Fruit fly (Drosophila melanogaster) whole organism, embryonic: Measurements from ENCODE around the gene CG42324.
A peak's percentile ranks its signal among the peaks of the same experiment; 100 is the strongest.

Source experiments
- B-H1 ChIP-seq: fragments of 200-800 bp; sonication (Bioruptor generic); IDR thresholded peaks from 3 replicates; pipeline ENCODE4 v1.3.6; 2022; ENCODE audit warnings: missing biosample characterization, missing genetic modification characterization
- BtbVII ChIP-seq: fragments of 200-800 bp; sonication (Bioruptor generic); optimal IDR thresholded peaks from 3 replicates; lab custom pipeline; 2017; ENCODE audit warnings: missing biosample characterization, mild to moderate bottlenecking, missing genetic modification characterization
- CG10543 ChIP-seq: fragments of 200-800 bp; sonication (Bioruptor generic); optimal IDR thresholded peaks from 3 replicates; lab custom pipeline; 2017; ENCODE audit warnings: missing biosample characterization, mild to moderate bottlenecking, missing genetic modification characterization, moderate library complexity
- CG11696 ChIP-seq: fragments of 200-800 bp; sonication (Bioruptor generic); IDR thresholded peaks from 2 replicates; pipeline ENCODE4 v1.3.6; 2022; ENCODE audit warnings: missing biosample characterization, missing genetic modification characterization
- CG13296 ChIP-seq: fragments of 200-800 bp; sonication (Bioruptor generic); optimal IDR thresholded peaks from 3 replicates; lab custom pipeline; 2018; ENCODE audit warnings: missing biosample characterization, mild to moderate bottlenecking, missing genetic modification characterization
- CG13624 ChIP-seq: fragments of 200-800 bp; sonication (Bioruptor generic); optimal IDR thresholded peaks from 2 replicates; lab custom pipeline; 2016; ENCODE audit warnings: missing biosample characterization, missing genetic modification characterization
- CG14860 ChIP-seq: fragments of 200-800 bp; sonication (Bioruptor generic); IDR thresholded peaks from 3 replicates; pipeline ENCODE4 v1.3.6; 2022; ENCODE audit warnings: missing biosample characterization, missing genetic modification characterization; ENCODE audit not compliant: partially characterized antibody
- CG15073 ChIP-seq: fragments of 200-800 bp; sonication (Bioruptor generic); optimal IDR thresholded peaks from 2 replicates; lab custom pipeline; 2016; ENCODE audit warnings: missing biosample characterization, missing genetic modification characterization
- CG17186 ChIP-seq: fragments of 200-800 bp; sonication (Bioruptor generic); optimal IDR thresholded peaks from 3 replicates; lab custom pipeline; 2017; ENCODE audit warnings: missing biosample characterization, missing genetic modification reagents, missing genetic modification characterization
- CG17328 ChIP-seq: fragments of 200-800 bp; sonication (Bioruptor generic); IDR thresholded peaks from 2 replicates; pipeline ENCODE4 v1.3.6; 2022; ENCODE audit warnings: missing biosample characterization, missing genetic modification characterization
- CG18599 ChIP-seq: fragments of 200-800 bp; sonication (Bioruptor generic); optimal IDR thresholded peaks from 3 replicates; lab custom pipeline; 2017; ENCODE audit warnings: missing biosample characterization, missing genetic modification characterization, mild to moderate bottlenecking, moderate library complexity, missing genetic modification reagents
- CG2712 ChIP-seq: fragments of 200-800 bp; optimal IDR thresholded peaks from 3 replicates; lab custom pipeline; 2019; ENCODE audit warnings: missing biosample characterization, mild to moderate bottlenecking, missing genetic modification characterization, moderate library complexity
- CG43689 ChIP-seq: fragments of 200-800 bp; sonication (Bioruptor generic); IDR thresholded peaks from 2 replicates; pipeline ENCODE4 v1.3.6; 2022; ENCODE audit warnings: missing biosample characterization, missing genetic modification characterization
- CG6854 ChIP-seq: fragments of 200-800 bp; sonication (Bioruptor generic); optimal IDR thresholded peaks from 3 replicates; lab custom pipeline; 2017; ENCODE audit warnings: missing biosample characterization, mild to moderate bottlenecking, missing genetic modification characterization
- CG7372 ChIP-seq: fragments of 200-800 bp; sonication (Bioruptor generic); IDR thresholded peaks from 2 replicates; pipeline ENCODE4 v1.3.6; 2022; ENCODE audit warnings: missing biosample characterization, missing genetic modification characterization
- CG8924 ChIP-seq: fragments of 200-800 bp; optimal IDR thresholded peaks from 3 replicates; lab custom pipeline; 2019; ENCODE audit warnings: missing biosample characterization, mild to moderate bottlenecking, missing genetic modification characterization, moderate library complexity
- CG9817 ChIP-seq: fragments of 200-800 bp; sonication (Bioruptor generic); optimal IDR thresholded peaks from 2 replicates; lab custom pipeline; 2018; ENCODE audit warnings: missing biosample characterization, mild to moderate bottlenecking, missing genetic modification characterization, moderate library complexity
- Dip2 ChIP-seq: fragments of 200-800 bp; sonication (Bioruptor generic); IDR thresholded peaks from 2 replicates; pipeline ENCODE4 v1.3.6; 2022; ENCODE audit warnings: missing biosample characterization, missing genetic modification characterization
- HHEX ChIP-seq: fragments of 200-800 bp; sonication (Bioruptor generic); optimal IDR thresholded peaks from 3 replicates; lab custom pipeline; 2017; ENCODE audit warnings: missing biosample characterization, mild to moderate bottlenecking, missing genetic modification characterization, missing genetic modification reagents
- Hey ChIP-seq: fragments of 200-800 bp; sonication (Bioruptor generic); optimal IDR thresholded peaks from 3 replicates; lab custom pipeline; 2018; ENCODE audit warnings: missing biosample characterization, mild to moderate bottlenecking, missing genetic modification characterization
- HmgD ChIP-seq: fragments of 200-800 bp; sonication (Bioruptor generic); optimal IDR thresholded peaks from 3 replicates; lab custom pipeline; 2016; ENCODE audit warnings: missing biosample characterization, missing genetic modification characterization
- Hsf ChIP-seq: fragments of 200-800 bp; sonication (Bioruptor generic); optimal IDR thresholded peaks from 3 replicates; lab custom pipeline; 2016; ENCODE audit warnings: missing biosample characterization, missing genetic modification characterization
- Mes4 ChIP-seq: fragments of 200-800 bp; sonication (Bioruptor generic); optimal IDR thresholded peaks from 2 replicates; lab custom pipeline; 2016; ENCODE audit warnings: missing biosample characterization, missing genetic modification characterization
- NFAT ChIP-seq: fragments of 200-800 bp; sonication (Bioruptor generic); IDR thresholded peaks from 2 replicates; pipeline ENCODE4 v1.3.6; 2022; ENCODE audit warnings: missing biosample characterization, missing genetic modification characterization
- Neu2 ChIP-seq: fragments of 200-800 bp; sonication (Bioruptor generic); optimal IDR thresholded peaks from 3 replicates; lab custom pipeline; 2016; ENCODE audit warnings: missing biosample characterization, missing genetic modification characterization, borderline replicate concordance
- Sry-β ChIP-seq: fragments of 200-800 bp; sonication (Bioruptor generic); optimal IDR thresholded peaks from 2 replicates; lab custom pipeline; 2018; ENCODE audit warnings: missing biosample characterization, mild to moderate bottlenecking, missing genetic modification characterization, moderate library complexity
- Xrp1 ChIP-seq: fragments of 200-800 bp; sonication (Bioruptor generic); IDR thresholded peaks from 2 replicates; pipeline ENCODE4 v1.3.6; 2022; ENCODE audit warnings: missing biosample characterization, missing genetic modification characterization
- ase ChIP-seq: fragments of 200-800 bp; sonication (Bioruptor generic); IDR thresholded peaks from 3 replicates; pipeline ENCODE4 v1.3.6; 2022; ENCODE audit warnings: missing biosample characterization, missing genetic modification characterization
- az2 ChIP-seq: fragments of 200-800 bp; sonication (Bioruptor generic); optimal IDR thresholded peaks from 3 replicates; lab custom pipeline; 2016; ENCODE audit warnings: missing biosample characterization, missing genetic modification characterization
- chn ChIP-seq: fragments of 200-800 bp; sonication (Bioruptor generic); optimal IDR thresholded peaks from 2 replicates; lab custom pipeline; 2016; ENCODE audit warnings: missing biosample characterization, missing genetic modification characterization
- corto ChIP-seq: fragments of 200-800 bp; sonication (Bioruptor generic); optimal IDR thresholded peaks from 2 replicates; lab custom pipeline; 2016; ENCODE audit warnings: missing biosample characterization, mild to moderate bottlenecking, missing genetic modification characterization, moderate library complexity
- dmrt11E ChIP-seq: fragments of 200-800 bp; sonication (Bioruptor generic); optimal IDR thresholded peaks from 3 replicates; lab custom pipeline; 2018; ENCODE audit warnings: missing biosample characterization, mild to moderate bottlenecking, missing genetic modification characterization, moderate library complexity
- grn ChIP-seq: fragments of 200-800 bp; sonication (Bioruptor generic); optimal IDR thresholded peaks from 3 replicates; lab custom pipeline; 2017; ENCODE audit warnings: missing biosample characterization, missing genetic modification characterization
- gro ChIP-seq: fragments of 200-800 bp; sonication (Bioruptor generic); optimal IDR thresholded peaks from 2 replicates; lab custom pipeline; 2016; ENCODE audit warnings: missing biosample characterization, missing genetic modification characterization
- lab ChIP-seq: fragments of 200-800 bp; sonication (Bioruptor generic); optimal IDR thresholded peaks from 3 replicates; lab custom pipeline; 2017; ENCODE audit warnings: missing biosample characterization, missing genetic modification characterization, mild to moderate bottlenecking, moderate library complexity, missing genetic modification reagents
- maf-S ChIP-seq: fragments of 200-800 bp; sonication (Bioruptor generic); optimal IDR thresholded peaks from 2 replicates; lab custom pipeline; 2016; ENCODE audit warnings: missing biosample characterization, missing genetic modification characterization
- mirr ChIP-seq: fragments of 200-800 bp; sonication (Bioruptor generic); optimal IDR thresholded peaks from 3 replicates; lab custom pipeline; 2018; ENCODE audit warnings: missing biosample characterization, mild to moderate bottlenecking, missing genetic modification characterization
- nau ChIP-seq: fragments of 200-800 bp; sonication (Bioruptor generic); optimal IDR thresholded peaks from 3 replicates; lab custom pipeline; 2017; ENCODE audit warnings: missing biosample characterization, mild to moderate bottlenecking, missing genetic modification characterization, missing genetic modification reagents
- prd ChIP-seq, 3 experiments: fragments of >200 bp in 2 of 3; fragments of 200-800 bp in 1 of 3; sonication (Bioruptor generic) in 1 of 3; optimal IDR thresholded peaks in 2 of 3; IDR thresholded peaks in 1 of 3; 2 replicates in 2 of 3; 3 replicates in 1 of 3; pipeline versions ENCODE4 v1.3.6 to Lab custom; 2017 to 2022; ENCODE audit warnings: missing biosample characterization in 1 of 3, missing genetic modification characterization in 1 of 3
- sd ChIP-seq: fragments of 200-800 bp; sonication (Bioruptor generic); optimal IDR thresholded peaks from 3 replicates; lab custom pipeline; 2018; ENCODE audit warnings: missing biosample characterization, mild to moderate bottlenecking, missing genetic modification characterization, moderate library complexity
- sens ChIP-seq: fragments of 200-800 bp; sonication (Bioruptor generic); peaks from one replicate; lab custom pipeline; 2016; ENCODE audit warnings: missing biosample characterization, missing genetic modification characterization
- sna ChIP-seq: fragments of 200-800 bp; sonication (Bioruptor generic); IDR thresholded peaks from 2 replicates; pipeline ENCODE4 v1.3.6; 2022; ENCODE audit warnings: missing biosample characterization, missing genetic modification characterization; ENCODE audit not compliant: partially characterized antibody
- sug ChIP-seq: fragments of 200-800 bp; optimal IDR thresholded peaks from 2 replicates; lab custom pipeline; 2019; ENCODE audit warnings: missing biosample characterization, mild to moderate bottlenecking, missing genetic modification characterization, moderate library complexity
- trh ChIP-seq: fragments of 200-800 bp; sonication (Bioruptor generic); optimal IDR thresholded peaks from 2 replicates; lab custom pipeline; 2016; ENCODE audit warnings: missing biosample characterization, missing genetic modification characterization
- twi ChIP-seq: fragments of 200-800 bp; optimal IDR thresholded peaks from 2 replicates; lab custom pipeline; 2019; ENCODE audit warnings: missing biosample characterization, mild to moderate bottlenecking, missing genetic modification characterization, moderate library complexity
- unc-4 ChIP-seq: fragments of 200-800 bp; sonication (Bioruptor generic); IDR thresholded peaks from 2 replicates; pipeline ENCODE4 v1.3.6; 2022; ENCODE audit warnings: missing biosample characterization, missing genetic modification characterization; ENCODE audit not compliant: partially characterized antibody
- vvl ChIP-seq: fragments of 200-800 bp; sonication (Bioruptor generic); IDR thresholded peaks from 2 replicates; pipeline ENCODE4 v1.3.6; 2022; ENCODE audit warnings: missing biosample characterization, missing genetic modification characterization
- wek ChIP-seq: fragments of 200-800 bp; sonication (Bioruptor generic); optimal IDR thresholded peaks from 3 replicates; lab custom pipeline; 2018; ENCODE audit warnings: missing biosample characterization, mild to moderate bottlenecking, missing genetic modification characterization, moderate library complexity
- z ChIP-seq: fragments of 200-800 bp; sonication (Bioruptor generic); IDR thresholded peaks from 3 replicates; pipeline ENCODE4 v1.3.6; 2022; ENCODE audit warnings: missing biosample characterization, missing genetic modification characterization

Gene CG42324

DNA sequence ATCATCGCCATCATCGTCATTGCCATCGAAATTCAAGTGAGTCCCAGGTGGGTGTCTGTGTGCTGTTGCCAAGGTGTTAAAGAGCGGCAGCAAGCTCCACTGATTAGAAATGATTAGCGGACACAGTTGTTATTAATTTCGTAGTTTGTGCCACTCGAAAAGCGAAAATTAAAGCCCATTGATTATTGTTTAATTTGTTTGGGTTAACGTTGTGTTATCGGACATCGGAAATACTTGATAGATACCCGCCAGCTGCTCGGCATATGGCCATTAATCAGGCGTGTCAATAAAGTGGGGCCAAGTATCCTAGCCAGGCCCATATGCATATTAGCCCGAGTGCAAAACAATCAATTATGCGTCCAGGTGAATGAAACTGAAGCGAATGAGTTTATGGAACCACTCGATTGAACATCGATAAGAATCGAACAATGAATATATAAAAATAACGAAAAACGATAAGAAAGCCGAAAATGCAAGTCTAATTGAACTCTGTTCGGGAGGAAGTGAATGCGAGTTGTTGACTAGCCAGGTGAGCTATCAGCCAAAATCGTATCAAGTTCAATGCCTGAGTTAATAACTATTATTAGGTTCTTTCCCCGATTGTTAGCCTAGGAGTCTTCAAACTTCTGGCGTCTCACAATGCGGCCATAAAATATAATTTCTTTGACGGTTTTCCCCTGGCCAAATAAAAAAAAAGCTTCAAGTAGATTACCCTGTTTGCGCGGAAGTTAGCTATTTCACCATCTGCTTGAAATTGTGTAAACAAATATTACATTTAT, 36.5 kb upstream of the CG42324 start:
- TF ChIP-seq BtbVII (no peak), nau (GFP tag; lab: Kevin White, UChicago) (no peak), trh (GFP tag; lab: Kevin White, UChicago) (no peak), CG43689 (no peak), B-H1 (GFP tag; lab: Robert Waterston, UW) (no peak), CG10543 (GFP tag; lab: Kevin White, UChicago) (no peak), maf-S (no peak), Hsf (GFP tag; lab: Kevin White, UChicago) (no peak), Dip2 (no peak), CG18599 (peak; percentile 17), ase (GFP tag; lab: Robert Waterston, UW) (no peak), CG7372 (GFP tag; lab: Robert Waterston, UW) (no peak), Mes4 (GFP tag; lab: Kevin White, UChicago) (no peak), NFAT (GFP tag; lab: Robert Waterston, UW) (no peak), HHEX (GFP tag; lab: Kevin White, UChicago) (no peak), twi (tag; lab: Kevin White, UChicago) (peak; percentile 69), corto (GFP tag; lab: Kevin White, UChicago) (peak; percentile 19), Neu2 (GFP tag; lab: Kevin White, UChicago) (no peak), gro (GFP tag; lab: Kevin White, UChicago) (no peak), z (GFP tag; lab: Robert Waterston, UW) (no peak), az2 (GFP tag; lab: Kevin White, UChicago) (no peak), sd (tag; lab: Kevin White, UChicago) (peak; percentile 17), mirr (peak; percentile 84), dmrt11E (tag; lab: Kevin White, UChicago) (no peak), CG2712 (tag; lab: Kevin White, UChicago) (no peak), HmgD (GFP tag; lab: Kevin White, UChicago) (no peak), lab (GFP tag; lab: Kevin White, UChicago) (peak; percentile 13), CG6854 (no peak), CG11696 (GFP tag; lab: Robert Waterston, UW) (no peak), CG17328 (GFP tag; lab: Robert Waterston, UW) (no peak), CG14860 (GFP tag; lab: Robert Waterston, UW) (no peak), wek (GFP tag; lab: Kevin White, UChicago) (no peak), vvl (GFP tag; lab: Robert Waterston, UW) (no peak), CG15073 (GFP tag; lab: Kevin White, UChicago) (no peak), CG13296 (GFP tag; lab: Kevin White, UChicago) (no peak), unc-4 (no peak), Sry-β (GFP tag; lab: Kevin White, UChicago) (no peak), CG17186 (no peak), sens (GFP tag; lab: Kevin White, UChicago) (peak; percentile 18), CG13624 (GFP tag; lab: Kevin White, UChicago) (no peak), chn (no peak), Hey (tag; lab: Kevin White, UChicago) (peak; percentile 18), sug (peak; percentile 9), CG8924 (tag; lab: Kevin White, UChicago) (no peak), Xrp1 (no peak), prd (optimal IDR thresholded peaks at IDR 0.05; lab: Kevin White, UChicago) (no peak), prd (GFP tag; IDR thresholded peaks at IDR 0.05; lab: Robert Waterston, UW) (no peak), grn (GFP tag; lab: Kevin White, UChicago) (peak; percentile 54), CG9817 (tag; lab: Kevin White, UChicago) (no peak), sna (no peak)
